Fruit fly (Drosophila melanogaster) whole organism, wandering third instar larva: ENCODE measurements around the gene REPTOR-BP.

Source experiments
- CG9705 ChIP-seq: fragments of 200-800 bp; sonication (Bioruptor generic); optimal IDR thresholded peaks from 2 replicates; lab custom pipeline; 2018; ENCODE audit warnings: missing biosample characterization, mild to moderate bottlenecking, missing genetic modification characterization
- CrebA ChIP-seq: fragments of 200-800 bp; sonication (Bioruptor generic); optimal IDR thresholded peaks from 2 replicates; lab custom pipeline; 2016; ENCODE audit warnings: missing biosample characterization, mild to moderate bottlenecking, missing genetic modification characterization, borderline replicate concordance
- Dif ChIP-seq: fragments of 200-275, 200-300 bp; sonication (Bioruptor generic); optimal IDR thresholded peaks from 2 replicates; lab custom pipeline; 2018; ENCODE audit warnings: missing biosample characterization, missing genetic modification characterization; ENCODE audit not compliant: partially characterized antibody
- GATAd ChIP-seq: sonication (Bioruptor generic); optimal IDR thresholded peaks from 2 replicates; lab custom pipeline; 2016; ENCODE audit warnings: missing biosample characterization, missing genetic modification characterization
- HLH106 ChIP-seq: fragments of 200-800 bp; optimal IDR thresholded peaks from 3 replicates; lab custom pipeline; 2019; ENCODE audit warnings: missing biosample characterization, mild to moderate bottlenecking, missing genetic modification characterization, moderate library complexity
- Hnf4 ChIP-seq: fragments of 200-800 bp; sonication (Bioruptor generic); optimal IDR thresholded peaks from 2 replicates; lab custom pipeline; 2016; ENCODE audit warnings: missing biosample characterization, mild to moderate bottlenecking, missing genetic modification characterization
- Hr78 ChIP-seq: fragments of >200 bp; optimal IDR thresholded peaks from 2 replicates; lab custom pipeline; 2017; ENCODE audit warnings: missing biosample characterization, missing genetic modification characterization
- Hr83 ChIP-seq: fragments of 200-300 bp; sonication (Bioruptor generic); optimal IDR thresholded peaks from 2 replicates; lab custom pipeline; 2016; ENCODE audit warnings: missing biosample characterization, mild to moderate bottlenecking, missing genetic modification characterization, moderate library complexity; ENCODE audit not compliant: poor library complexity, severe bottlenecking
- Jra ChIP-seq: sonication (Bioruptor generic); optimal IDR thresholded peaks from 2 replicates; lab custom pipeline; 2016; ENCODE audit warnings: missing biosample characterization, missing genetic modification characterization
- Myc ChIP-seq: fragments of >200 bp; optimal IDR thresholded peaks from 2 replicates; lab custom pipeline; 2017
- Rel ChIP-seq, 2 experiments: fragments of 200-800 bp; sonication (Bioruptor generic) in 1 of 2; optimal IDR thresholded peaks; 2 replicates in 1 of 2; 3 replicates in 1 of 2; lab custom pipeline; 2016 to 2019; ENCODE audit warnings: mild to moderate bottlenecking in 2 of 2, missing biosample characterization in 2 of 2, missing genetic modification characterization in 2 of 2, moderate library complexity in 1 of 2
- Vsx2 ChIP-seq: fragments of 200-300, 225-300 bp; sonication (Bioruptor generic); optimal IDR thresholded peaks from 2 replicates; lab custom pipeline; 2018; ENCODE audit warnings: missing biosample characterization, missing genetic modification characterization; ENCODE audit not compliant: partially characterized antibody
- br ChIP-seq: fragments of 200-800 bp; sonication (Bioruptor generic); optimal IDR thresholded peaks from 2 replicates; lab custom pipeline; 2016; ENCODE audit warnings: missing biosample characterization, missing genetic modification characterization
- dmrt93B ChIP-seq: fragments of 200-800 bp; sonication (Bioruptor generic); optimal IDR thresholded peaks from 2 replicates; lab custom pipeline; 2018; ENCODE audit warnings: missing biosample characterization, mild to moderate bottlenecking, missing genetic modification characterization
- dsf ChIP-seq: sonication (Bioruptor generic); optimal IDR thresholded peaks from 2 replicates; lab custom pipeline; 2016; ENCODE audit warnings: missing biosample characterization, missing genetic modification characterization, borderline replicate concordance
- foxo ChIP-seq, 2 experiments: fragments of 200-800 bp; sonication (Bioruptor generic); optimal IDR thresholded peaks; 2 replicates in 1 of 2; 3 replicates in 1 of 2; lab custom pipeline; 2016 to 2017; ENCODE audit warnings: missing biosample characterization in 2 of 2, missing genetic modification characterization in 2 of 2
- jim ChIP-seq: fragments of 175-275, 200-325 bp; sonication (Bioruptor generic); optimal IDR thresholded peaks from 2 replicates; lab custom pipeline; 2016; ENCODE audit warnings: missing biosample characterization, mild to moderate bottlenecking, missing genetic modification characterization
- pan ChIP-seq: fragments of >200 bp; optimal IDR thresholded peaks from 2 replicates; lab custom pipeline; 2017
- psq ChIP-seq: fragments of 200-800 bp; sonication (Bioruptor generic); optimal IDR thresholded peaks from 3 replicates; lab custom pipeline; 2017; ENCODE audit warnings: missing biosample characterization, mild to moderate bottlenecking, missing genetic modification characterization, moderate library complexity
- rgr ChIP-seq: fragments of 200-800 bp; sonication (Bioruptor generic); optimal IDR thresholded peaks from 3 replicates; lab custom pipeline; 2016; ENCODE audit warnings: missing biosample characterization, mild to moderate bottlenecking, missing genetic modification characterization
- sage ChIP-seq: fragments of 200-800 bp; sonication (Bioruptor generic); optimal IDR thresholded peaks from 2 replicates; lab custom pipeline; 2016; ENCODE audit warnings: missing biosample characterization, mild to moderate bottlenecking, missing genetic modification characterization
- tai ChIP-seq: sonication (Bioruptor generic); optimal IDR thresholded peaks from 2 replicates; lab custom pipeline; 2016; ENCODE audit warnings: missing biosample characterization, missing genetic modification characterization
- usp ChIP-seq: fragments of >200 bp; optimal IDR thresholded peaks from 2 replicates; lab custom pipeline; 2017; ENCODE audit warnings: missing biosample characterization, missing genetic modification characterization
- woc ChIP-seq: sonication (Bioruptor generic); optimal IDR thresholded peaks from 2 replicates; lab custom pipeline; 2016; ENCODE audit warnings: missing biosample characterization, mild to moderate bottlenecking, missing genetic modification characterization

REPTOR-BP gene

DNA sequence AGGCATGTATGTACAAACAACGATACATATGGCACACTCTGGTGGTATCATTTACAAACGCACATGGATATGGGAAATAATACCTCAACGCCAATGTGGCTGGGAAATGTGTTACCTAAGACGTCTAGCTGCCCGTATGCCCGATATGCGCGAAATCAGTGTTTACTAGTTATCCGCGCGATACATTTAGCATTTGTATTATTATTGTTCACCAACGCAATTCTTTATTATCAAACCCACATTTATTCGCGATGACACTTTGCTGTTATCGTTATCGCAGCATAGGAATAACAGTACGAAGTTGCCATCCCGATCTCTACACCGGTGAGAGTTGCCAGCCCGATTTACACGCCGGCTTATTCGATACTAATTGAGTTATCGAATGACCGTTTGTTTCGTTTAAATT, 17.1 kb upstream of the REPTOR-BP start, which contains the start of gene chico:
chico (minus strand) TSS at position 294 of the 406 bp plus-strand sequence.
- peak; percentile 38 for TF ChIP-seq Myc (lab: Kevin White, UChicago)
- TF ChIP-seq Vsx2 (GFP tag; lab: Kevin White, UChicago), result no peak
- peak; percentile 4 for TF ChIP-seq Hr83 (GFP tag; lab: Kevin White, UChicago)
- no peak for TF ChIP-seq pan (lab: Kevin White, UChicago)
- TF ChIP-seq Jra (GFP tag; lab: Kevin White, UChicago), result peak; percentile 22
- TF ChIP-seq Rel (GFP tag; optimal IDR thresholded peaks at IDR 0.05; lab: Kevin White, UChicago), result no peak
- peak; percentile 18 for TF ChIP-seq Rel (tag; optimal IDR thresholded peaks at IDR 0.05; lab: Kevin White, UChicago)
- no peak for TF ChIP-seq Dif (GFP tag; lab: Kevin White, UChicago)

DNA sequence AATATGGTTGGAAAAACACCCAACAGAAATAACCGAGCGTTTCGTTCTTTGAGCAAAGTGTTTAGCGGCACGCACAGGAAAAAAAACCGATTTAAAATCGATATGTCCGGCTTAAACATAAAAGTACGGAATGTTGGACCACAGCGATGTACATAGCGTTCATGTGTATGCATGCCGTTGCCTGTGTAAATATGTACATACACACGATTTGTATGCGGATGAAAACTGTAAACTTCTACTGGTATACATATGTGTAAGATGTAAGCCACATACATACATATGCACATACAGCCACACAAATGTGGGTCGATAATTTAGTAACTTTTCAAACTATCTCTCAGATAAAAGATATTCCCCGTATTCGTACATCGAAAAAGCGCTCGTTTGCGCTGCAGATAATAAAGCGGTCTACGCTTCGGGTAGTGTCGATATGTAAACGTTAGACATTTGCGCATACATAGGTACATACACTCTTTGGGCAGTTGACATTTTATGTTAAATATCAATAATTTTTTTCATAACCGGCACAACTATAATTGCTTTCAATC, 14.2 kb upstream of the REPTOR-BP start:
- TF ChIP-seq Rel (GFP tag; optimal IDR thresholded peaks at IDR 0.05; lab: Kevin White, UChicago), result no peak
- TF ChIP-seq Rel (tag; optimal IDR thresholded peaks at IDR 0.05; lab: Kevin White, UChicago), result peak; percentile 7
- no peak for TF ChIP-seq Hr78 (GFP tag; lab: Kevin White, UChicago)
- TF ChIP-seq, all 38 proteins: peak for 1

dm6 chr2L:10250441-10250847, 13.5 kb upstream of the REPTOR-BP start, which contains the start of the genes bsk and CG31717:
bsk (minus strand) TSS chr2L:10250501.
CG31717 (plus strand) TSS chr2L:10250737.
- no peak for TF ChIP-seq dmrt93B
- TF ChIP-seq tai (GFP tag; lab: Kevin White, UChicago), result peak; percentile 60
- peak; percentile 71 for TF ChIP-seq jim (GFP tag; lab: Kevin White, UChicago)
- no peak for TF ChIP-seq HLH106
- TF ChIP-seq CrebA (GFP tag; lab: Kevin White, UChicago), result no peak
- TF ChIP-seq GATAd (GFP tag; lab: Kevin White, UChicago), result no peak
- TF ChIP-seq rgr (GFP tag; lab: Kevin White, UChicago), result no peak
- peak; percentile 32 for TF ChIP-seq Jra (GFP tag; lab: Kevin White, UChicago)
- no peak for TF ChIP-seq foxo (GFP tag; optimal IDR thresholded peaks at IDR 0.05; lab: Kevin White, UChicago)
- no peak for TF ChIP-seq Hr83 (GFP tag; lab: Kevin White, UChicago)
- no peak for TF ChIP-seq Myc (lab: Kevin White, UChicago)
- no peak for TF ChIP-seq woc (GFP tag; lab: Kevin White, UChicago)

DNA sequence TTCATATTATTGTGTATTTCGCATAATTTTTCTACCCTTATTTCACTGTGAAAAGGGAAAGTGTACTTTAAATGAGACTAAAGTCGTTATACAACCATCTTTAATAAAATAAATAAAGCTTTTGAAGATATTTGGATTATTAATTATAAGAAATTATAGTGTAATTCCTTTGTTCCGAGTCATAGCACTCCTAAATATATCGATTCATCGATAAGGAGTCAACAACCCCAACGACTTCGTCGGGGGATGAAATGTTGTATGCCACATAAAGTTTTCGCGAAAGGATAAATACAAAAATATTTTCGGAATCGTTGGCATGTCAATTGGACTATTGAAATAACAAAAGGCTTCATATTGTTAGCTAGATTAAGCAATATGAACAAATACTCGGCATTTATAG, 12.3 kb upstream of the REPTOR-BP start, which contains the start of gene Ror:
Ror (plus strand) TSS at position 252 of the 400 bp plus-strand sequence.
- TF ChIP-seq Dif (GFP tag; lab: Kevin White, UChicago) (no peak), pan (lab: Kevin White, UChicago) (no peak), Jra (GFP tag; lab: Kevin White, UChicago) (no peak), Rel (GFP tag; optimal IDR thresholded peaks at IDR 0.05; lab: Kevin White, UChicago) (no peak), Rel (tag; optimal IDR thresholded peaks at IDR 0.05; lab: Kevin White, UChicago) (no peak), GATAd (GFP tag; lab: Kevin White, UChicago) (no peak), psq (GFP tag; lab: Kevin White, UChicago) (no peak), usp (no peak), br (no peak), dsf (no peak), Hr83 (GFP tag; lab: Kevin White, UChicago) (no peak), Myc (lab: Kevin White, UChicago) (no peak), CrebA (GFP tag; lab: Kevin White, UChicago) (no peak), tai (GFP tag; lab: Kevin White, UChicago) (no peak), Hnf4 (GFP tag; lab: Kevin White, UChicago) (no peak), woc (GFP tag; lab: Kevin White, UChicago) (no peak)

DNA sequence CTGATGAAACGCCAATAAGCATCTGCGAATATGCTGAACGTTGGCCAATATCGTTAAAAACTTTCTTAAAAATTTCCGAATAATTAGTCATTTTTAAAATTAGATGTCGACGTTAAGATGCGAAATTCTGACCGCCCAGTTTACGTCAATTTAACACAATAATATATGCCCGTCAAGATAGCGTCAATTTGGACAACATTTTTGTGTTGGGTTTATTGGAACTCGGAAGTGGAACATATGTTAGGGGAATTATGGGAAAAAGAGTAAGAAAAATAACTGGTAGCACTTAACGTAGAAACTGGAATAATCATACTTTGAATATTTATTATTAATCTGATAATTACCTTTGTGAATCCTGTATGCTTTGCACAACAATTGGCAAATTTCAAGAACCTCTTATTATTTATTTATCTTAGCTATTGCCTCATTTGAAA, 8.2 kb upstream of the REPTOR-BP start, which contains the start of gene CG5676:
CG5676 (minus strand) TSS at position 167 of the 434 bp plus-strand sequence.
- TF ChIP-seq CG9705 (GFP tag; lab: Kevin White, UChicago) (no peak), Myc (lab: Kevin White, UChicago) (no peak), foxo (GFP tag; optimal IDR thresholded peaks at IDR 0.05; lab: Kevin White, UChicago) (no peak), psq (GFP tag; lab: Kevin White, UChicago) (no peak), sage (GFP tag; lab: Kevin White, UChicago) (peak; percentile 40), woc (GFP tag; lab: Kevin White, UChicago) (peak; percentile 41), jim (GFP tag; lab: Kevin White, UChicago) (no peak), br (no peak), Jra (GFP tag; lab: Kevin White, UChicago) (no peak), Hr78 (GFP tag; lab: Kevin White, UChicago) (no peak)
